Worm (Caenorhabditis elegans) whole organism, L2 larva: ENCODE data around the gene alkb-7.

Experiments
- C34F6.9 ChIP-seq: fragments of 150-350 bp; optimal IDR thresholded peaks from 2 replicates; lab custom pipeline; 2014; ENCODE audit warnings: missing biosample characterization, missing genetic modification characterization
- F13H6.1 ChIP-seq: sonication (generic microtip); optimal IDR thresholded peaks from 2 replicates; lab custom pipeline; 2016; ENCODE audit warnings: missing genetic modification characterization, missing compliant biosample characterization
- R02D3.7 ChIP-seq: fragments of 150-350 bp; optimal IDR thresholded peaks from 2 replicates; lab custom pipeline; 2014; ENCODE audit warnings: missing biosample characterization, missing genetic modification characterization
- Y55F3AM.14 ChIP-seq: fragments of 200-800 bp; sonication (Bioruptor generic); optimal IDR thresholded peaks from 2 replicates; lab custom pipeline; 2018; ENCODE audit warnings: mild to moderate bottlenecking, missing genetic modification characterization, missing compliant biosample characterization
- ZK546.5 ChIP-seq: sonication (generic microtip); optimal IDR thresholded peaks from 2 replicates; lab custom pipeline; 2017; ENCODE audit warnings: missing biosample characterization, missing genetic modification characterization
- alr-1 ChIP-seq: fragments of 150-350 bp; optimal IDR thresholded peaks from 2 replicates; lab custom pipeline; 2014; ENCODE audit warnings: missing biosample characterization, missing genetic modification characterization
- ceh-16 ChIP-seq: fragments of 150-350 bp; optimal IDR thresholded peaks from 2 replicates; lab custom pipeline; 2014; ENCODE audit warnings: missing biosample characterization, missing genetic modification characterization
- crh-2 ChIP-seq: sonication (generic microtip); optimal IDR thresholded peaks from 2 replicates; lab custom pipeline; 2017; ENCODE audit warnings: missing biosample characterization, missing genetic modification characterization
- dmd-4 ChIP-seq: sonication (generic microtip); optimal IDR thresholded peaks from 2 replicates; lab custom pipeline; 2017; ENCODE audit warnings: missing biosample characterization, missing genetic modification characterization
- elt-1 ChIP-seq: fragments of 150-350 bp; optimal IDR thresholded peaks from 2 replicates; lab custom pipeline; 2014; ENCODE audit warnings: missing biosample characterization, missing genetic modification characterization
- fos-1 ChIP-seq: fragments of 150-350 bp; optimal IDR thresholded peaks from 2 replicates; lab custom pipeline; 2014; ENCODE audit warnings: missing biosample characterization, missing genetic modification characterization
- gmeb-1 ChIP-seq: fragments of 150-350 bp; optimal IDR thresholded peaks from 2 replicates; lab custom pipeline; 2014; ENCODE audit warnings: missing biosample characterization, missing genetic modification characterization
- lin-13 ChIP-seq: fragments of 150-350 bp; optimal IDR thresholded peaks from 2 replicates; lab custom pipeline; 2014; ENCODE audit warnings: missing biosample characterization, missing genetic modification reagents, missing genetic modification characterization
- lin-39 ChIP-seq: fragments of 150-350 bp; optimal IDR thresholded peaks from 2 replicates; lab custom pipeline; 2014; ENCODE audit warnings: missing biosample characterization, missing genetic modification reagents, missing genetic modification characterization
- mab-5 ChIP-seq: fragments of 150-350 bp; optimal IDR thresholded peaks from 2 replicates; lab custom pipeline; 2014; ENCODE audit warnings: missing biosample characterization, missing genetic modification characterization
- mbf-1 ChIP-seq: sonication (generic microtip); optimal IDR thresholded peaks from 2 replicates; lab custom pipeline; 2017; ENCODE audit warnings: missing biosample characterization, missing genetic modification characterization
- mdl-1 ChIP-seq, 2 experiments: fragments of 150-350 bp in 1 of 2; sonication (generic microtip) in 1 of 2; optimal IDR thresholded peaks; 2 replicates each; lab custom pipeline; 2017; ENCODE audit warnings: missing biosample characterization in 2 of 2, missing genetic modification characterization in 2 of 2
- nhr-11 ChIP-seq: fragments of 150-350 bp; optimal IDR thresholded peaks from 2 replicates; lab custom pipeline; 2014; ENCODE audit warnings: missing biosample characterization, missing genetic modification characterization
- nhr-12 ChIP-seq: fragments of 150-350 bp; optimal IDR thresholded peaks from 2 replicates; lab custom pipeline; 2014; ENCODE audit warnings: missing biosample characterization, missing genetic modification characterization
- nhr-129 ChIP-seq: fragments of 150-350 bp; optimal IDR thresholded peaks from 2 replicates; lab custom pipeline; 2014; ENCODE audit warnings: missing biosample characterization, missing genetic modification characterization
- nhr-21 ChIP-seq: fragments of 150-350 bp; optimal IDR thresholded peaks from 2 replicates; lab custom pipeline; 2014; ENCODE audit warnings: missing biosample characterization, missing genetic modification characterization
- nhr-237 ChIP-seq: fragments of 150-350 bp; optimal IDR thresholded peaks from 2 replicates; lab custom pipeline; 2014; ENCODE audit warnings: missing biosample characterization, missing genetic modification characterization
- nhr-25 ChIP-seq: fragments of 150-350 bp; sonication (generic microtip); optimal IDR thresholded peaks from 3 replicates; lab custom pipeline; 2014; ENCODE audit warnings: missing biosample characterization, missing genetic modification characterization
- nhr-77 ChIP-seq: fragments of 150-350 bp; optimal IDR thresholded peaks from 2 replicates; lab custom pipeline; 2014; ENCODE audit warnings: missing biosample characterization, missing genetic modification characterization
- peb-1 ChIP-seq: fragments of 150-350 bp; optimal IDR thresholded peaks from 2 replicates; lab custom pipeline; 2014; ENCODE audit warnings: missing biosample characterization, missing genetic modification characterization
- skn-1 ChIP-seq: sonication (generic microtip); optimal IDR thresholded peaks from 2 replicates; lab custom pipeline; 2017; ENCODE audit warnings: missing biosample characterization, missing genetic modification characterization
- sma-3 ChIP-seq: sonication (generic microtip); optimal IDR thresholded peaks from 2 replicates; lab custom pipeline; 2016; ENCODE audit warnings: missing genetic modification reagents, missing genetic modification characterization, missing compliant biosample characterization
- sma-9 ChIP-seq, 2 experiments: fragments of 150-350 bp in 1 of 2; sonication (generic microtip) in 1 of 2; optimal IDR thresholded peaks; 2 replicates each; lab custom pipeline; 2014 to 2016; ENCODE audit warnings: missing genetic modification characterization in 2 of 2, mild to moderate bottlenecking in 1 of 2, missing biosample characterization in 1 of 2, missing compliant biosample characterization in 1 of 2, missing genetic modification reagents in 1 of 2, moderate library complexity in 1 of 2
- snpc-4 ChIP-seq: fragments of 150-350 bp; optimal IDR thresholded peaks from 2 replicates; lab custom pipeline; 2014; ENCODE audit warnings: missing biosample characterization, missing genetic modification characterization
- unc-39 ChIP-seq: fragments of 150-350 bp; optimal IDR thresholded peaks from 2 replicates; lab custom pipeline; 2014; ENCODE audit warnings: missing biosample characterization, missing genetic modification characterization
- unc-55 ChIP-seq: fragments of 150-350 bp; sonication (generic microtip); optimal IDR thresholded peaks from 3 replicates; lab custom pipeline; 2014; ENCODE audit warnings: missing biosample characterization, missing genetic modification reagents, missing genetic modification characterization
- unc-62 ChIP-seq: fragments of 150-350 bp; optimal IDR thresholded peaks from 2 replicates; lab custom pipeline; 2014; ENCODE audit warnings: missing biosample characterization, missing genetic modification reagents, missing genetic modification characterization
- zag-1 ChIP-seq: fragments of 150-350 bp; optimal IDR thresholded peaks from 2 replicates; lab custom pipeline; 2014; ENCODE audit warnings: missing biosample characterization, missing genetic modification characterization
- ztf-1 ChIP-seq: fragments of 200-800 bp; sonication (Bioruptor generic); conservative IDR thresholded peaks from 2 replicates; pipeline ENCODE4 v1.3.6; 2022; ENCODE audit warnings: missing genetic modification characterization, missing compliant biosample characterization
- ztf-4 ChIP-seq: fragments of 150-350 bp; optimal IDR thresholded peaks from 2 replicates; lab custom pipeline; 2014; ENCODE audit warnings: missing biosample characterization, missing genetic modification characterization

alkb-7 gene

DNA sequence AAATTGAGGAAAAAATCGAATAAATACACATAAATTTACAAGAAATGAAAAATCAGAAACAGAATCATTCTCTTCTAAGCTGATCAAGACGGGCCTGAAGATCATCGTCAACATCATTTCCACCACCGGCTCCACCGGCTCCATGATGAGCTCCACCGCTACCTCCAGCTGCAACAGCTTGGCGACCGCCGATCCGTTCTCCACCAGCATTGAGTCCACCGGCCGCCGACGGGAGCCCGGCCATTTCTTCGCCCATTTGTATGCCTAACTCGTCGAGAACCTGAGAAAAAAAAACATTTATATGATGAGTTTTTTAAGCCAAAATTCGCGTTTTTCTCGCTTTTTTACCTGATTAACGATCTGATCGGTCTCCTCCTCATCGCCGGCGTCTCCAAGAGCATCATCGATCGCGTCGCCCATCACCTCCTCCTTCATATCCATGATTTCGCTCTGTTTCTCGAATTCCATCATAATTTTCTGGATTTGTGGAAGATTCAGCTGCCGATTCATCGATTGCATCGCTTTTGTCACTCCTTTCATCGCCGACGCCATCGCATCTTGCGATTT, 20.6 kb downstream of the alkb-7 start:
- no peak for TF ChIP-seq elt-1
- no peak for TF ChIP-seq F13H6.1 (tag; lab: Kevin White, UChicago)
- TF ChIP-seq mbf-1 (tag; lab: Kevin White, UChicago) = no peak
- TF ChIP-seq unc-62 (GFP tag; lab: Kevin White, UChicago) = no peak
- no peak for TF ChIP-seq nhr-237 (tag; lab: Kevin White, UChicago)
- no peak for TF ChIP-seq ztf-4 (tag; lab: Kevin White, UChicago)

DNA sequence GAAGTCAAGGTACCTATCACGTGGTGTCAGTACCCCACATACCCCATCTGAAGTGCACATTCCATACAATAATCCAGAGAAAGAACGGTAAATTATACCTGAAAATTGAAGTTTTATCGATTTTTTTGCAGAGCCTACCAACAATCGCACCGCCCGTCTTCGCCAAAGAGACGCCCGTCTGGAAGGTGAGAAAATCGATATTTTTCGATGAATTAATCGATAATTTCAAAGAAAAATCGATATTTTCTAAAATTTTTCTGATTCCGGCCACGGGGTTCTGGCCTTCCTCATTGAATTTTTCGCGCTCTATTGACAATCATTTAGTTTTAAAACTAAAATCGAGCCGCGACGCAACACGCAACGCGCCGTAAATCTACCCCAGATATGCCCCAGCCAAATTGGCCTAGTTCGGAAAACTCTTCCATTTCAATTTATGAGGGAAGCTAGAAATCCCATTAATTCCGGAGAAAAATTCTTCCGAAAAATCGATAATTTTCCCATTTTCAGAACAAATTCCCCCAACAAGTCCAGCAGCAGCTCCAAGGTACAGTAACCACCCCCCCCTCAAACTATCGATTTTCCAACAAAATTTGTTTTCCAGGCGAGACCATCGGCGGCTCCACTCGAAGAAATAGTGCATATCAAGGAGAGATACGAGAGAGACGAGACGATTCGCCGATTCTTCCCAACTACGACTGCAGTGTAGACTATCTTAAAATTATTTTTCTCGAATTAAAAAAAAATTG, 21.3 kb downstream of the alkb-7 start:
- TF ChIP-seq R02D3.7 (tag; lab: Kevin White, UChicago) (no peak), unc-62 (GFP tag; lab: Kevin White, UChicago) (no peak), unc-39 (tag; lab: Kevin White, UChicago) (no peak), mbf-1 (tag; lab: Kevin White, UChicago) (no peak), nhr-12 (no peak), Y55F3AM.14 (no peak), alr-1 (no peak), nhr-77 (no peak), F13H6.1 (tag; lab: Kevin White, UChicago) (no peak), unc-55 (GFP tag; lab: Kevin White, UChicago) (no peak), snpc-4 (tag; lab: Kevin White, UChicago) (no peak), gmeb-1 (tag; lab: Kevin White, UChicago) (no peak), nhr-129 (tag; lab: Kevin White, UChicago) (no peak), crh-2 (tag; lab: Kevin White, UChicago) (no peak), lin-39 (no peak), fos-1 (tag; lab: Kevin White, UChicago) (no peak)

DNA sequence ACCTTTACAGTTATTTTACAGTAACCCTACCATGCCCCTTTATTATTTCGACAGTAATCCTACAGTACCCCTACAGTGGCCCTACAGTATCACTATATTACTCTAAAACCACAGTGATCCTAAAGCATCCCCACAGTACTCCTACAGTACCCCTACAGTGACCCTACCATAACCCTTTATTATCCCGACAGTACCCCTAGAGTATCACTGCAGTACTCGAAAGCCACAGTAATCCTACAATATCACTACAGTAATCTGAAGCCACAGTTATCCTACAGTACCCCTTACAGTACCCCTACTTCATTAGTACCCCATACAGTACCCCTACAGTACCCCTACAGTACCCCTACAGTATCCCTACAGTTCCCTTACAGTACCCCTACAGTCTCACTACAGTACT, 23.5 kb downstream of the alkb-7 start:
- no peak for TF ChIP-seq nhr-129 (tag; lab: Kevin White, UChicago)

DNA sequence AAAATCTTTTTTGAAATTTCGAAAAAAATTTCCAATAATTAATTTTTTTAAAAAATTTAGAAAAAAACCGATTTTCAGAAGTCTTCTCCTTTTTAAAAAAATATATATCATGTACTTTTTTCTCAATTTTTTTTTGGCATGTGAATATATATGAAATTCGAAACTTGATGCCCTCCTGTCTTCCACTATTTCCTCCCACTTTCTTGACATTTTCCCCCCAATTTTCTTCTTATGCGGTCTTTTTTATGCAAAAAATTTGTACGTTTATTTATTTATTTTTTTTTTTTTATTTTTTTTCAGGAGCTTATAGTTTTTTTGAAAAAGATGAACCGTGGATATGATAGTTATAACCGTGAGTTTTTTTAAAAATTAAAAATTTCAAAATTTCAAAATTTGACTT, 27.5 kb downstream of the alkb-7 start, which contains the start of gene cnp-2:
Gene cnp-2, plus strand, starts transcription at position 301 of the 400 bp plus-strand sequence.
- TF ChIP-seq sma-9 (GFP tag; optimal IDR thresholded peaks at IDR 0.05; lab: Kevin White, UChicago) = no peak
- no peak for TF ChIP-seq sma-9 (tag; optimal IDR thresholded peaks at IDR 0.05; lab: Kevin White, UChicago)
- no peak for TF ChIP-seq ZK546.5 (tag; lab: Kevin White, UChicago)
- no peak for TF ChIP-seq mab-5 (tag; lab: Kevin White, UChicago)
- no peak for TF ChIP-seq skn-1
- TF ChIP-seq nhr-21 = no peak
- no peak for TF ChIP-seq nhr-11 (tag; lab: Kevin White, UChicago)
- TF ChIP-seq mdl-1 (tag; optimal IDR thresholded peaks at IDR 0.05; lab: Kevin White, UChicago) = no peak
- TF ChIP-seq peb-1 = no peak
- TF ChIP-seq nhr-25 (tag; lab: Kevin White, UChicago) = no peak
- no peak for TF ChIP-seq C34F6.9 (tag; lab: Kevin White, UChicago)
- TF ChIP-seq Y55F3AM.14 = no peak
- no peak for TF ChIP-seq unc-55 (GFP tag; lab: Kevin White, UChicago)
- no peak for TF ChIP-seq nhr-237 (tag; lab: Kevin White, UChicago)
- no peak for TF ChIP-seq dmd-4 (tag; lab: Kevin White, UChicago)
- no peak for TF ChIP-seq lin-13
- no peak for TF ChIP-seq gmeb-1 (tag; lab: Kevin White, UChicago)
- no peak for TF ChIP-seq crh-2 (tag; lab: Kevin White, UChicago)
- TF ChIP-seq ztf-1 (GFP tag; lab: Robert Waterston, UW) = no peak
- TF ChIP-seq, all 48 proteins: peak for 0

DNA sequence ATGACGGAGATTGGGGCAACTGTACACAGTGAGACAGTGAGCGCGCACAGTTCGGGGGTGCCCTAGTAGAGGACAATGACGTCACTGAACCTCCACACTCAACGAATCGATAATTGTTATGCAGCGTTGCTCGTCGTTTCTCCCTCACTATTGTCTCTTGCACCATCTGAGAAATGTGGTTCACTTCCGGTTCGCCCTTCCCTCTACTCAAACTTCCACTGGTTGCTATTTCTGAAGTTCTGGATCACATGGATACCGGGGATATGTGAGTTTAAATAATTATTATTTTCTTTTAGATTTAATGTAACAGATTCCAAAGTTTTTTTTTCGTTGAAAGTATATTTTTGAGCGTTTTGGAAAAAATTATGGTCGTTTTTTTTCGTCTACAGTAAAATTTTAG, 31.8 kb downstream of the alkb-7 start, which contains the start of the genes Y46G5A.7 and Y46G5A.8:
Gene Y46G5A.7, minus strand, starts transcription at position 153 of the 400 bp plus-strand sequence.
Gene Y46G5A.8, plus strand, starts transcription at position 159 of the 400 bp plus-strand sequence.
- TF ChIP-seq ZK546.5 (tag; lab: Kevin White, UChicago) = no peak
- TF ChIP-seq ceh-16 = no peak
- TF ChIP-seq mdl-1 (tag; optimal IDR thresholded peaks at IDR 0.05; lab: Kevin White, UChicago) = no peak
- TF ChIP-seq zag-1 (tag; lab: Kevin White, UChicago) = no peak
- TF ChIP-seq sma-3 (GFP tag; lab: Kevin White, UChicago) = no peak
